Worm (Caenorhabditis elegans): Measurements from ENCODE around the gene C55A6.4.

ce11 chrV:11479406-11479805, 38.3 kb downstream of the C55A6.4 start, which contains the start of gene T11F9.22:
- no peak for TF ChIP-seq skn-1 (tag; optimal IDR thresholded peaks at IDR 0.05)
- TF ChIP-seq lin-15B (tag; optimal IDR thresholded peaks at IDR 0.05) = no peak
- TF ChIP-seq fos-1 (tag; optimal IDR thresholded peaks at IDR 0.05) = no peak
- no peak for TF ChIP-seq nhr-12 (tag; optimal IDR thresholded peaks at IDR 0.05)
